Worm (Caenorhabditis elegans) whole organism, L4 larva: ENCODE results near the gene flcn-1.
A peak's percentile ranks its signal among the peaks of the same experiment; 100 is the strongest.

Source experiments
- D1046.2 ChIP-seq: fragments of 200-800 bp; sonication (Bioruptor generic); IDR thresholded peaks from 2 replicates; pipeline ENCODE4 v1.3.6; 2022; ENCODE audit warnings: missing genetic modification characterization, missing compliant biosample characterization
- F26F4.8 ChIP-seq: fragments of 200-800 bp; sonication (Bioruptor generic); conservative IDR thresholded peaks from 2 replicates; pipeline ENCODE4 v1.3.6; 2022; ENCODE audit warnings: missing genetic modification characterization, missing compliant biosample characterization
- F49E8.2 ChIP-seq: sonication (generic microtip); optimal IDR thresholded peaks from 2 replicates; lab custom pipeline; 2016; ENCODE audit warnings: missing compliant biosample characterization, mild to moderate bottlenecking, missing genetic modification characterization, borderline replicate concordance
- Y48G9A.11 ChIP-seq: fragments of 200-800 bp; sonication (Bioruptor generic); IDR thresholded peaks from 2 replicates; pipeline ENCODE4 v1.3.6; 2022; ENCODE audit warnings: missing genetic modification reagents, missing genetic modification characterization, missing compliant biosample characterization
- Y75B8A.6 ChIP-seq: fragments of 200-800 bp; sonication (Bioruptor generic); IDR thresholded peaks from 2 replicates; pipeline ENCODE4 v1.3.6; 2022; ENCODE audit warnings: missing genetic modification reagents, missing genetic modification characterization, missing compliant biosample characterization
- ZK546.5 ChIP-seq, 2 experiments: sonication (generic microtip); optimal IDR thresholded peaks; 2 replicates each; lab custom pipeline; 2017; ENCODE audit warnings: missing biosample characterization in 2 of 2, missing genetic modification characterization in 2 of 2
- aha-1 ChIP-seq: fragments of 150-350 bp; peaks from one replicate; lab custom pipeline; 2014; ENCODE audit warnings: missing biosample characterization, missing genetic modification characterization
- arid-1 ChIP-seq: fragments of 200-800 bp; sonication (Bioruptor generic); conservative IDR thresholded peaks from 2 replicates; pipeline ENCODE4 v1.3.6; 2022; ENCODE audit warnings: missing genetic modification reagents, missing genetic modification characterization, missing compliant biosample characterization
- attf-4 ChIP-seq: sonication (generic microtip); optimal IDR thresholded peaks from 3 replicates; lab custom pipeline; 2017; ENCODE audit warnings: missing biosample characterization, missing genetic modification characterization
- ceh-28 ChIP-seq: fragments of 150-350 bp; optimal IDR thresholded peaks from 2 replicates; lab custom pipeline; 2014; ENCODE audit warnings: missing biosample characterization, missing genetic modification reagents, missing genetic modification characterization
- ceh-82 ChIP-seq: sonication (generic microtip); optimal IDR thresholded peaks from 2 replicates; lab custom pipeline; 2017; ENCODE audit warnings: missing biosample characterization, missing genetic modification characterization
- cey-2 ChIP-seq: sonication (generic microtip); optimal IDR thresholded peaks from 3 replicates; lab custom pipeline; 2017; ENCODE audit warnings: missing genetic modification characterization, mild to moderate bottlenecking, missing compliant biosample characterization, antibody characterized with exemption, borderline replicate concordance; ENCODE audit not compliant: insufficient read depth
- ctbp-1 ChIP-seq: fragments of 200-800 bp; sonication (Bioruptor generic); IDR thresholded peaks from 2 replicates; pipeline ENCODE4 v1.3.6; 2022; ENCODE audit warnings: missing genetic modification reagents, missing genetic modification characterization, missing compliant biosample characterization
- daf-12 ChIP-seq: fragments of 150-350 bp; optimal IDR thresholded peaks from 2 replicates; lab custom pipeline; 2014; ENCODE audit warnings: missing biosample characterization, missing genetic modification reagents, missing genetic modification characterization
- dmd-6 ChIP-seq: fragments of 200-800 bp; sonication (Bioruptor generic); IDR thresholded peaks from 2 replicates; pipeline ENCODE4 v1.3.6; 2022; ENCODE audit warnings: missing genetic modification reagents, missing genetic modification characterization, missing compliant biosample characterization
- egl-27 ChIP-seq: sonication (generic microtip); optimal IDR thresholded peaks from 3 replicates; lab custom pipeline; 2017; ENCODE audit warnings: missing biosample characterization, missing genetic modification reagents, missing genetic modification characterization
- egl-43 ChIP-seq: fragments of 200-800 bp; sonication (Bioruptor generic); IDR thresholded peaks from 2 replicates; pipeline ENCODE4 v1.3.6; 2022; ENCODE audit warnings: missing genetic modification reagents, missing genetic modification characterization, missing compliant biosample characterization
- fkh-10 ChIP-seq: fragments of 150-350 bp; optimal IDR thresholded peaks from 2 replicates; lab custom pipeline; 2014; ENCODE audit warnings: missing biosample characterization, missing genetic modification reagents, missing genetic modification characterization
- fos-1 ChIP-seq: fragments of 150-350 bp; optimal IDR thresholded peaks from 2 replicates; lab custom pipeline; 2014; ENCODE audit warnings: missing biosample characterization, missing genetic modification characterization
- gei-8 ChIP-seq: fragments of 200-800 bp; sonication (Bioruptor generic); optimal IDR thresholded peaks from 2 replicates; lab custom pipeline; 2018; ENCODE audit warnings: mild to moderate bottlenecking, missing genetic modification characterization, missing compliant biosample characterization
- jun-1 ChIP-seq: fragments of 150-350 bp; optimal IDR thresholded peaks from 2 replicates; lab custom pipeline; 2014; ENCODE audit warnings: missing biosample characterization, missing genetic modification reagents, missing genetic modification characterization
- lin-1 ChIP-seq: fragments of 200-800 bp; sonication (Bioruptor generic); IDR thresholded peaks from 2 replicates; pipeline ENCODE4 v1.3.6; 2022; ENCODE audit warnings: missing genetic modification reagents, missing genetic modification characterization, missing compliant biosample characterization
- lin-13 ChIP-seq: fragments of 150-350 bp; optimal IDR thresholded peaks from 2 replicates; lab custom pipeline; 2014; ENCODE audit warnings: missing biosample characterization, missing genetic modification reagents, missing genetic modification characterization
- lin-29 ChIP-seq: fragments of 200-800 bp; sonication (Bioruptor generic); IDR thresholded peaks from 2 replicates; pipeline ENCODE4 v1.3.6; 2022; ENCODE audit warnings: missing genetic modification reagents, missing genetic modification characterization, missing compliant biosample characterization
- lin-38 ChIP-seq: fragments of 200-800 bp; sonication (Bioruptor generic); IDR thresholded peaks from 2 replicates; pipeline ENCODE4 v1.3.6; 2022; ENCODE audit warnings: missing genetic modification reagents, missing genetic modification characterization, missing compliant biosample characterization
- lir-3 ChIP-seq: sonication (generic microtip); optimal IDR thresholded peaks from 2 replicates; lab custom pipeline; 2016; ENCODE audit warnings: mild to moderate bottlenecking, missing genetic modification characterization, missing compliant biosample characterization
- madf-5 ChIP-seq, 2 experiments: fragments of 200-800 bp; sonication (Bioruptor generic); IDR thresholded peaks; 2 replicates each; pipeline ENCODE4 v1.3.6; 2022; ENCODE audit warnings: missing compliant biosample characterization in 2 of 2, missing genetic modification characterization in 2 of 2
- mdl-1 ChIP-seq, 2 experiments: fragments of 150-350 bp in 1 of 2; sonication (generic microtip) in 1 of 2; optimal IDR thresholded peaks; 2 replicates each; lab custom pipeline; 2014 to 2017; ENCODE audit warnings: missing biosample characterization in 2 of 2, missing genetic modification characterization in 2 of 2
- mdt-29 ChIP-seq: fragments of 200-800 bp; sonication (Bioruptor generic); IDR thresholded peaks from 2 replicates; pipeline ENCODE4 v1.3.6; 2022; ENCODE audit warnings: missing genetic modification reagents, missing genetic modification characterization, missing compliant biosample characterization
- mxl-3 ChIP-seq: fragments of 200-800 bp; sonication (Bioruptor generic); optimal IDR thresholded peaks from 2 replicates; lab custom pipeline; 2018; ENCODE audit warnings: mild to moderate bottlenecking, missing genetic modification characterization, missing compliant biosample characterization
- nhr-10 ChIP-seq: fragments of 150-350 bp; optimal IDR thresholded peaks from 2 replicates; lab custom pipeline; 2014; ENCODE audit warnings: missing biosample characterization, missing genetic modification characterization
- nhr-111 ChIP-seq: fragments of 200-800 bp; sonication (Bioruptor generic); optimal IDR thresholded peaks from 2 replicates; lab custom pipeline; 2018; ENCODE audit warnings: mild to moderate bottlenecking, missing genetic modification characterization, missing compliant biosample characterization
- nhr-237 ChIP-seq: sonication (generic microtip); optimal IDR thresholded peaks from 2 replicates; lab custom pipeline; 2017; ENCODE audit warnings: missing biosample characterization, missing genetic modification characterization
- nhr-25 ChIP-seq: sonication (generic microtip); optimal IDR thresholded peaks from 2 replicates; lab custom pipeline; 2017; ENCODE audit warnings: missing genetic modification characterization, mild to moderate bottlenecking, missing compliant biosample characterization, antibody characterized with exemption, moderate library complexity, borderline replicate concordance; ENCODE audit not compliant: insufficient read depth
- nhr-28 ChIP-seq: fragments of 150-350 bp; optimal IDR thresholded peaks from 2 replicates; lab custom pipeline; 2014; ENCODE audit warnings: missing biosample characterization, missing genetic modification characterization
- nhr-41 ChIP-seq: fragments of 200-800 bp; sonication (Bioruptor generic); IDR thresholded peaks from 2 replicates; pipeline ENCODE4 v1.3.6; 2022; ENCODE audit warnings: missing genetic modification reagents, missing genetic modification characterization, missing compliant biosample characterization
- nhr-48 ChIP-seq: sonication (generic microtip); optimal IDR thresholded peaks from 2 replicates; lab custom pipeline; 2016; ENCODE audit warnings: mild to moderate bottlenecking, missing genetic modification characterization, missing compliant biosample characterization
- nhr-76 ChIP-seq: fragments of 150-350 bp; optimal IDR thresholded peaks from 2 replicates; lab custom pipeline; 2014; ENCODE audit warnings: missing biosample characterization, missing genetic modification characterization
- pha-4 ChIP-seq, 2 experiments: fragments of 150-350 bp in 1 of 2; fragments of 200-800 bp in 1 of 2; sonication (Bioruptor generic) in 1 of 2; IDR thresholded peaks in 1 of 2; optimal IDR thresholded peaks in 1 of 2; 2 replicates each; pipeline versions ENCODE4 v1.3.6 to Lab custom; 2014 to 2022; ENCODE audit warnings: missing genetic modification characterization in 2 of 2, missing genetic modification reagents in 2 of 2, missing biosample characterization in 1 of 2, missing compliant biosample characterization in 1 of 2
- php-3 ChIP-seq: fragments of 200-800 bp; sonication (Bioruptor generic); IDR thresholded peaks from 2 replicates; pipeline ENCODE4 v1.3.6; 2022; ENCODE audit warnings: missing genetic modification reagents, missing genetic modification characterization, missing compliant biosample characterization
- pqm-1 ChIP-seq: sonication (generic microtip); optimal IDR thresholded peaks from 2 replicates; lab custom pipeline; 2017; ENCODE audit warnings: missing biosample characterization, missing genetic modification characterization
- saeg-2 ChIP-seq: fragments of 200-800 bp; sonication (Bioruptor generic); IDR thresholded peaks from 2 replicates; pipeline ENCODE4 v1.3.6; 2022; ENCODE audit warnings: missing genetic modification reagents, missing genetic modification characterization, missing compliant biosample characterization
- sdz-12 ChIP-seq: fragments of 200-800 bp; sonication (Bioruptor generic); optimal IDR thresholded peaks from 2 replicates; lab custom pipeline; 2018; ENCODE audit warnings: mild to moderate bottlenecking, missing genetic modification characterization, missing compliant biosample characterization
- skn-1 ChIP-seq: fragments of 150-350 bp; optimal IDR thresholded peaks from 2 replicates; lab custom pipeline; 2014; ENCODE audit warnings: missing biosample characterization, missing genetic modification characterization
- snpc-1.2 ChIP-seq: fragments of 200-800 bp; sonication (Bioruptor generic); IDR thresholded peaks from 2 replicates; pipeline ENCODE4 v1.3.6; 2022; ENCODE audit warnings: missing genetic modification reagents, missing genetic modification characterization, missing compliant biosample characterization
- tra-1 ChIP-seq: fragments of 200-800 bp; sonication (Bioruptor generic); IDR thresholded peaks from 2 replicates; pipeline ENCODE4 v1.3.6; 2022; ENCODE audit warnings: missing genetic modification reagents, missing genetic modification characterization, missing compliant biosample characterization
- unc-130 ChIP-seq: sonication (generic microtip); optimal IDR thresholded peaks from 2 replicates; lab custom pipeline; 2016; ENCODE audit warnings: missing genetic modification reagents, missing genetic modification characterization, missing compliant biosample characterization
- unc-39 ChIP-seq: sonication (generic microtip); optimal IDR thresholded peaks from 2 replicates; lab custom pipeline; 2017; ENCODE audit warnings: missing biosample characterization, missing genetic modification characterization
- zag-1 ChIP-seq: fragments of 150-350 bp; optimal IDR thresholded peaks from 2 replicates; lab custom pipeline; 2014; ENCODE audit warnings: missing biosample characterization, missing genetic modification characterization
- zfp-2 ChIP-seq: sonication (generic microtip); optimal IDR thresholded peaks from 2 replicates; lab custom pipeline; 2016; ENCODE audit warnings: mild to moderate bottlenecking, missing genetic modification characterization, missing compliant biosample characterization
- zip-2 ChIP-seq: fragments of 150-350 bp; optimal IDR thresholded peaks from 2 replicates; lab custom pipeline; 2014; ENCODE audit warnings: missing biosample characterization, missing genetic modification characterization
- ztf-7 ChIP-seq: fragments of 150-350 bp; optimal IDR thresholded peaks from 2 replicates; lab custom pipeline; 2014; ENCODE audit warnings: missing biosample characterization, missing genetic modification characterization

The flcn-1 gene

ce11 chrII:6888211-6888610, 40.4 kb upstream of the flcn-1 start (continued):
- TF ChIP-seq D1046.2 (GFP tag; lab: Robert Waterston, UW) (no peak), skn-1 (tag; lab: Kevin White, UChicago) (no peak), arid-1 (GFP tag; lab: Robert Waterston, UW) (no peak), ceh-28 (tag; lab: Kevin White, UChicago) (no peak), mdl-1 (tag; optimal IDR thresholded peaks at IDR 0.05; lab: Kevin White, UChicago) (no peak), daf-12 (tag; lab: Kevin White, UChicago) (no peak), fos-1 (tag; lab: Kevin White, UChicago) (no peak), egl-43 (GFP tag; lab: Robert Waterston, UW) (no peak), zag-1 (tag; lab: Kevin White, UChicago) (no peak), sdz-12 (GFP tag; lab: Kevin White, UChicago) (no peak), php-3 (GFP tag; lab: Robert Waterston, UW) (peak; percentile 85), cey-2 (tag; lab: Kevin White, UChicago) (no peak), fkh-10 (GFP tag; lab: Kevin White, UChicago) (no peak), nhr-41 (GFP tag; lab: Robert Waterston, UW) (no peak), pha-4 (GFP tag; IDR thresholded peaks at IDR 0.05; lab: Robert Waterston, UW) (no peak), pha-4 (tag; optimal IDR thresholded peaks at IDR 0.05; lab: Kevin White, UChicago) (no peak), F26F4.8 (GFP tag; lab: Robert Waterston, UW) (no peak), nhr-76 (tag; lab: Kevin White, UChicago) (peak; percentile 8), jun-1 (tag; lab: Kevin White, UChicago) (no peak), lin-13 (GFP tag; lab: Kevin White, UChicago) (no peak), ztf-7 (tag; lab: Kevin White, UChicago) (no peak), nhr-237 (tag; lab: Kevin White, UChicago) (no peak), lin-38 (peak; percentile 44), nhr-111 (GFP tag; lab: Kevin White, UChicago) (peak; percentile 34), snpc-1.2 (GFP tag; lab: Robert Waterston, UW) (no peak), pqm-1 (tag; lab: Kevin White, UChicago) (peak; percentile 17), mdt-29 (GFP tag; lab: Robert Waterston, UW) (peak; percentile 77; the same call in 1 of the 2 replicates), nhr-48 (tag; lab: Kevin White, UChicago) (peak; percentile 35), lin-29 (0 out of 2 replicates have a peak, but pooled peaks have one; percentile 35), zfp-2 (tag; lab: Kevin White, UChicago) (no peak), aha-1 (peak; percentile 33), ctbp-1 (GFP tag; lab: Robert Waterston, UW) (no peak), unc-130 (no peak), ZK546.5 (tag; optimal IDR thresholded peaks at IDR 0.05; lab: Kevin White, UChicago) (no peak), Y48G9A.11 (0 out of 2 replicates have a peak, but pooled peaks have one; percentile 45), Y75B8A.6 (GFP tag; lab: Robert Waterston, UW) (no peak), zip-2 (tag; lab: Kevin White, UChicago) (no peak), nhr-10 (tag; lab: Kevin White, UChicago) (peak; percentile 32), attf-4 (peak; percentile 9), ceh-82 (tag; lab: Kevin White, UChicago) (no peak), tra-1 (GFP tag; lab: Robert Waterston, UW) (no peak), dmd-6 (GFP tag; lab: Robert Waterston, UW) (peak; percentile 33; the same call in 1 of the 2 replicates), lir-3 (tag; lab: Kevin White, UChicago) (no peak), madf-5 (GFP tag; IDR thresholded peaks at IDR 0.05; lab: Robert Waterston, UW) (no peak), nhr-25 (tag; lab: Kevin White, UChicago) (no peak), egl-27 (no peak), lin-1 (peak; percentile 38; the same call in 1 of the 2 replicates), mxl-3 (no peak), unc-39 (tag; lab: Kevin White, UChicago) (no peak), gei-8 (GFP tag; lab: Kevin White, UChicago) (no peak), saeg-2 (GFP tag; lab: Robert Waterston, UW) (no peak), nhr-28 (tag; lab: Kevin White, UChicago) (peak; percentile 49), F49E8.2 (no peak)
